Worm (Caenorhabditis elegans): ENCODE results near the gene zip-11.
A peak's percentile ranks its signal among the peaks of the same experiment; 100 is the strongest.

The zip-11 gene

ce11 chrIV:3273295-3273694 is 37.8 kb upstream of the zip-11 start, which contains the start of gene T26C12.3:
TSS of gene T26C12.3 (minus strand) at chrIV:3273395.
- TF ChIP-seq nhr-129 (tag; optimal IDR thresholded peaks at IDR 0.05) = no peak
- no peak for TF ChIP-seq nhr-10 (tag; optimal IDR thresholded peaks at IDR 0.05)
- TF ChIP-seq mbf-1 (tag; optimal IDR thresholded peaks at IDR 0.05) = no peak
- TF ChIP-seq crh-2 (tag; optimal IDR thresholded peaks at IDR 0.05) = no peak
- TF ChIP-seq sma-9 (GFP tag; optimal IDR thresholded peaks at IDR 0.05) = no peak
- TF ChIP-seq sma-9 (tag; optimal IDR thresholded peaks at IDR 0.05) = no peak
- TF ChIP-seq mdl-1 (tag; optimal IDR thresholded peaks at IDR 0.05) = no peak
- TF ChIP-seq skn-1 (tag; optimal IDR thresholded peaks at IDR 0.05) = no peak
- no peak for TF ChIP-seq ZK546.5 (tag; optimal IDR thresholded peaks at IDR 0.05)
- TF ChIP-seq nhr-21 (tag; optimal IDR thresholded peaks at IDR 0.05) = no peak
- no peak for TF ChIP-seq alr-1 (tag; optimal IDR thresholded peaks at IDR 0.05)
- TF ChIP-seq ceh-16 (tag; optimal IDR thresholded peaks at IDR 0.05) = no peak
- TF ChIP-seq blmp-1 (tag; optimal IDR thresholded peaks at IDR 0.05; ENCODE audit: insufficient read depth) = no peak
- no peak for TF ChIP-seq lin-13 (GFP tag; optimal IDR thresholded peaks at IDR 0.05)
- no peak for TF ChIP-seq ztf-1 (GFP tag; conservative IDR thresholded peaks at IDR 0.05)

ce11 chrIV:3278822-3279221 is 32.3 kb upstream of the zip-11 start:
- TF ChIP-seq nhr-11 (tag; optimal IDR thresholded peaks at IDR 0.05) (no peak), nhr-23 (tag; optimal IDR thresholded peaks at IDR 0.05) (no peak), ceh-16 (tag; optimal IDR thresholded peaks at IDR 0.05) (no peak), zag-1 (tag; optimal IDR thresholded peaks at IDR 0.05) (no peak)

- TF ChIP-seq nhr-11 (tag; optimal IDR thresholded peaks at IDR 0.05) (no peak), nhr-23 (tag; optimal IDR thresholded peaks at IDR 0.05) (no peak), peb-1 (tag; optimal IDR thresholded peaks at IDR 0.05) (no peak), mdl-1 (tag; optimal IDR thresholded peaks at IDR 0.05) (no peak), crh-2 (tag; optimal IDR thresholded peaks at IDR 0.05) (no peak), lin-13 (GFP tag; optimal IDR thresholded peaks at IDR 0.05) (no peak)
Measured at ce11 chrIV:3289237-3289636, 21.8 kb upstream of the zip-11 start, which contains the start of gene gcy-23. TSS of gene gcy-23 (minus strand) at chrIV:3289337.

- no peak for TF ChIP-seq blmp-1 (tag; optimal IDR thresholded peaks at IDR 0.05; ENCODE audit: insufficient read depth)
- TF ChIP-seq fos-1 (tag; optimal IDR thresholded peaks at IDR 0.05) = no peak
- TF ChIP-seq ceh-16 (tag; optimal IDR thresholded peaks at IDR 0.05) = no peak
- TF ChIP-seq ztf-1 (GFP tag; conservative IDR thresholded peaks at IDR 0.05) = no peak
- no peak for TF ChIP-seq dmd-4 (tag; optimal IDR thresholded peaks at IDR 0.05)
Measured at ce11 chrIV:3291977-3292561, 19.0 kb upstream of the zip-11 start, which contains the start of gene W08E12.8. TSS of gene W08E12.8 (plus strand) at chrIV:3292371.

- TF ChIP-seq nhr-77 (tag; optimal IDR thresholded peaks at IDR 0.05) = no peak
- no peak for TF ChIP-seq C34F6.9 (tag; optimal IDR thresholded peaks at IDR 0.05)
Measured at ce11 chrIV:3293800-3294493, 17.1 kb upstream of the zip-11 start.

- TF ChIP-seq nhr-11 (tag; optimal IDR thresholded peaks at IDR 0.05) (no peak), nhr-12 (tag; optimal IDR thresholded peaks at IDR 0.05) (no peak), sem-4 (tag; optimal IDR thresholded peaks at IDR 0.05) (peak; percentile 93), C34F6.9 (tag; optimal IDR thresholded peaks at IDR 0.05) (peak; percentile 99), nhr-6 (tag; optimal IDR thresholded peaks at IDR 0.05) (peak; percentile 92), ceh-82 (tag; optimal IDR thresholded peaks at IDR 0.05) (no peak), lin-11 (tag; optimal IDR thresholded peaks at IDR 0.05) (peak; percentile 71), nhr-129 (tag; optimal IDR thresholded peaks at IDR 0.05) (peak; percentile 96), nhr-10 (tag; optimal IDR thresholded peaks at IDR 0.05) (peak; percentile 41), F13H6.1 (tag; optimal IDR thresholded peaks at IDR 0.05) (peak; percentile 90), ama-1 (optimal IDR thresholded peaks at IDR 0.05) (peak; percentile 84), nhr-77 (tag; optimal IDR thresholded peaks at IDR 0.05) (peak; percentile 77), aly-2 (tag; optimal IDR thresholded peaks at IDR 0.05) (no peak), peb-1 (tag; optimal IDR thresholded peaks at IDR 0.05) (no peak), sma-3 (GFP tag; optimal IDR thresholded peaks at IDR 0.05) (peak; percentile 93), blmp-1 (tag; optimal IDR thresholded peaks at IDR 0.05; ENCODE audit: insufficient read depth) (peak; percentile 50), skn-1 (tag; optimal IDR thresholded peaks at IDR 0.05) (peak; percentile 80), snpc-4 (tag; optimal IDR thresholded peaks at IDR 0.05) (peak; percentile 84), unc-62 (GFP tag; optimal IDR thresholded peaks at IDR 0.05) (no peak), R02D3.7 (tag; optimal IDR thresholded peaks at IDR 0.05) (peak; percentile 23), gmeb-1 (tag; optimal IDR thresholded peaks at IDR 0.05) (peak; percentile 93), zag-1 (tag; optimal IDR thresholded peaks at IDR 0.05) (peak; percentile 82), nhr-23 (tag; optimal IDR thresholded peaks at IDR 0.05) (no peak), nhr-237 (tag; optimal IDR thresholded peaks at IDR 0.05) (peak; percentile 14), ztf-1 (GFP tag; conservative IDR thresholded peaks at IDR 0.05) (no peak), unc-55 (GFP tag; optimal IDR thresholded peaks at IDR 0.05) (peak; percentile 99), crh-2 (tag; optimal IDR thresholded peaks at IDR 0.05) (peak; percentile 97), mbf-1 (tag; optimal IDR thresholded peaks at IDR 0.05) (no peak), ceh-16 (tag; optimal IDR thresholded peaks at IDR 0.05) (no peak), dmd-4 (tag; optimal IDR thresholded peaks at IDR 0.05) (no peak)
Measured at ce11 chrIV:3294553-3295185, 16.4 kb upstream of the zip-11 start, which contains the start of gene W08E12.7. TSS of gene W08E12.7 (plus strand) at chrIV:3295135.
